Fruit fly (Drosophila melanogaster) whole organism, embryonic: ENCODE measurements around the gene Dif.

Source experiments
- ATbp ChIP-seq: fragments of 200-800 bp; sonication (Bioruptor generic); optimal IDR thresholded peaks from 2 replicates; lab custom pipeline; 2017; ENCODE audit warnings: missing biosample characterization, mild to moderate bottlenecking, missing genetic modification characterization, missing genetic modification reagents
- Ada2b ChIP-seq: fragments of 200-800 bp; sonication (Bioruptor generic); IDR thresholded peaks from 2 replicates; pipeline ENCODE4 v1.3.6; 2022; ENCODE audit warnings: missing biosample characterization, missing genetic modification characterization
- Asciz ChIP-seq: fragments of 200-800 bp; sonication (Bioruptor generic); optimal IDR thresholded peaks from 2 replicates; lab custom pipeline; 2017; ENCODE audit warnings: missing biosample characterization, mild to moderate bottlenecking, missing genetic modification characterization, missing genetic modification reagents
- CG10267 ChIP-seq: fragments of 200-800 bp; sonication (Bioruptor generic); optimal IDR thresholded peaks from 2 replicates; lab custom pipeline; 2018; ENCODE audit warnings: missing biosample characterization, mild to moderate bottlenecking, missing genetic modification characterization, moderate library complexity
- CG10321 ChIP-seq: fragments of 200-800 bp; sonication (Bioruptor generic); IDR thresholded peaks from 2 replicates; pipeline ENCODE4 v1.3.6; 2022; ENCODE audit warnings: missing biosample characterization, missing genetic modification characterization
- CG10654 ChIP-seq: fragments of 200-800 bp; sonication (Bioruptor generic); optimal IDR thresholded peaks from 2 replicates; lab custom pipeline; 2016; ENCODE audit warnings: missing biosample characterization, missing genetic modification characterization
- CG14965 ChIP-seq: fragments of 200-800 bp; sonication (Bioruptor generic); optimal IDR thresholded peaks from 2 replicates; lab custom pipeline; 2016; ENCODE audit warnings: missing biosample characterization, missing genetic modification characterization, borderline replicate concordance
- CG1529 ChIP-seq: fragments of 200-800 bp; sonication (Bioruptor generic); optimal IDR thresholded peaks from 3 replicates; lab custom pipeline; 2018; ENCODE audit warnings: missing biosample characterization, missing genetic modification characterization
- CG18262 ChIP-seq: fragments of 200-800 bp; optimal IDR thresholded peaks from 3 replicates; lab custom pipeline; 2019; ENCODE audit warnings: missing biosample characterization, mild to moderate bottlenecking, missing genetic modification characterization, moderate library complexity
- CG2678 ChIP-seq: fragments of 200-800 bp; sonication (Bioruptor generic); optimal IDR thresholded peaks from 3 replicates; lab custom pipeline; 2019; ENCODE audit warnings: missing biosample characterization, mild to moderate bottlenecking, missing genetic modification characterization, moderate library complexity
- CG32767 ChIP-seq: fragments of 200-800 bp; sonication (Bioruptor generic); IDR thresholded peaks from 2 replicates; pipeline ENCODE4 v1.3.6; 2022; ENCODE audit warnings: missing biosample characterization, missing genetic modification characterization
- CG3847 ChIP-seq: fragments of 200-800 bp; sonication (Bioruptor generic); IDR thresholded peaks from 2 replicates; pipeline ENCODE4 v1.3.6; 2022; ENCODE audit warnings: missing biosample characterization, missing genetic modification characterization
- CG4282 ChIP-seq: fragments of 200-800 bp; sonication (Bioruptor generic); optimal IDR thresholded peaks from 2 replicates; lab custom pipeline; 2016; ENCODE audit warnings: missing biosample characterization, missing genetic modification characterization
- CG4404 ChIP-seq: fragments of 200-800 bp; sonication (Bioruptor generic); IDR thresholded peaks from 2 replicates; pipeline ENCODE4 v1.3.6; 2022; ENCODE audit warnings: missing biosample characterization, missing genetic modification characterization
- CG4730 ChIP-seq: fragments of 200-800 bp; sonication (Bioruptor generic); IDR thresholded peaks from 2 replicates; pipeline ENCODE4 v1.3.6; 2022; ENCODE audit warnings: missing biosample characterization, missing genetic modification characterization
- CG6683 ChIP-seq: fragments of 200-800 bp; sonication (Bioruptor generic); optimal IDR thresholded peaks from 2 replicates; lab custom pipeline; 2017; ENCODE audit warnings: missing biosample characterization, mild to moderate bottlenecking, missing genetic modification characterization, missing genetic modification reagents
- CG6689 ChIP-seq: fragments of 200-800 bp; sonication (Bioruptor generic); IDR thresholded peaks from 2 replicates; pipeline ENCODE4 v1.3.6; 2022; ENCODE audit warnings: missing biosample characterization, missing genetic modification characterization
- CG7372 ChIP-seq: fragments of 200-800 bp; sonication (Bioruptor generic); IDR thresholded peaks from 2 replicates; pipeline ENCODE4 v1.3.6; 2022; ENCODE audit warnings: missing biosample characterization, missing genetic modification characterization
- CG7745 ChIP-seq: fragments of 200-800 bp; sonication (Bioruptor generic); optimal IDR thresholded peaks from 2 replicates; lab custom pipeline; 2018; ENCODE audit warnings: missing biosample characterization, mild to moderate bottlenecking, missing genetic modification characterization, moderate library complexity
- CG7987 ChIP-seq: fragments of 200-800 bp; sonication (Bioruptor generic); optimal IDR thresholded peaks from 2 replicates; lab custom pipeline; 2018; ENCODE audit warnings: missing biosample characterization, mild to moderate bottlenecking, missing genetic modification characterization, moderate library complexity
- CG8281 ChIP-seq: fragments of 200-800 bp; sonication (Bioruptor generic); optimal IDR thresholded peaks from 2 replicates; lab custom pipeline; 2018; ENCODE audit warnings: missing biosample characterization, mild to moderate bottlenecking, missing genetic modification characterization, moderate library complexity
- D19B ChIP-seq: fragments of 200-800 bp; sonication (Bioruptor generic); optimal IDR thresholded peaks from 2 replicates; lab custom pipeline; 2017; ENCODE audit warnings: missing biosample characterization, mild to moderate bottlenecking, missing genetic modification characterization
- HmgZ ChIP-seq: fragments of 200-800 bp; sonication (Bioruptor generic); optimal IDR thresholded peaks from 2 replicates; lab custom pipeline; 2018; ENCODE audit warnings: missing biosample characterization, mild to moderate bottlenecking, missing genetic modification characterization
- Hr3 ChIP-seq: fragments of 200-800 bp; sonication (Bioruptor generic); optimal IDR thresholded peaks from 3 replicates; lab custom pipeline; 2016; ENCODE audit warnings: missing biosample characterization, missing genetic modification characterization
- Hr51 ChIP-seq, 2 experiments: fragments of 200-800 bp; sonication (Bioruptor generic); optimal IDR thresholded peaks; 2 replicates in 1 of 2; 3 replicates in 1 of 2; lab custom pipeline; 2016 to 2018; ENCODE audit warnings: missing biosample characterization in 2 of 2, missing genetic modification characterization in 2 of 2, mild to moderate bottlenecking in 1 of 2, moderate library complexity in 1 of 2
- Pdp1 ChIP-seq, 2 experiments: fragments of 200-800 bp; sonication (Bioruptor generic); optimal IDR thresholded peaks; 3 replicates each; lab custom pipeline; 2016; ENCODE audit warnings: missing biosample characterization in 2 of 2, missing genetic modification characterization in 2 of 2, mild to moderate bottlenecking in 1 of 2, moderate library complexity in 1 of 2
- Sox102F ChIP-seq: fragments of 200-800 bp; sonication (Bioruptor generic); optimal IDR thresholded peaks from 2 replicates; lab custom pipeline; 2018; ENCODE audit warnings: missing biosample characterization, mild to moderate bottlenecking, missing genetic modification characterization, moderate library complexity
- Spps ChIP-seq: fragments of 200-800 bp; sonication (Bioruptor generic); optimal IDR thresholded peaks from 2 replicates; lab custom pipeline; 2018; ENCODE audit warnings: missing biosample characterization, mild to moderate bottlenecking, missing genetic modification characterization
- TFAM ChIP-seq: fragments of 200-800 bp; sonication (Bioruptor generic); optimal IDR thresholded peaks from 2 replicates; lab custom pipeline; 2017; ENCODE audit warnings: missing biosample characterization, missing genetic modification characterization, inconsistent platforms
- Xbp1 ChIP-seq: fragments of 200-800 bp; sonication (Bioruptor generic); optimal IDR thresholded peaks from 3 replicates; lab custom pipeline; 2016; ENCODE audit warnings: missing biosample characterization, mild to moderate bottlenecking, missing genetic modification characterization
- Xrp1 ChIP-seq: fragments of 200-800 bp; sonication (Bioruptor generic); IDR thresholded peaks from 2 replicates; pipeline ENCODE4 v1.3.6; 2022; ENCODE audit warnings: missing biosample characterization, missing genetic modification characterization
- bbx ChIP-seq: fragments of 200-800 bp; sonication (Bioruptor generic); IDR thresholded peaks from 2 replicates; pipeline ENCODE4 v1.3.6; 2022; ENCODE audit warnings: missing biosample characterization, missing genetic modification characterization; ENCODE audit not compliant: partially characterized antibody
- crc ChIP-seq: fragments of 200-800 bp; sonication (Bioruptor generic); optimal IDR thresholded peaks from 2 replicates; lab custom pipeline; 2016; ENCODE audit warnings: missing biosample characterization, missing genetic modification characterization
- cwo ChIP-seq: fragments of 200-800 bp; sonication (Bioruptor generic); optimal IDR thresholded peaks from 3 replicates; lab custom pipeline; 2017; ENCODE audit warnings: missing biosample characterization, missing genetic modification characterization, mild to moderate bottlenecking, moderate library complexity, missing genetic modification reagents
- dmrt99B ChIP-seq: fragments of 200-800 bp; sonication (Bioruptor generic); optimal IDR thresholded peaks from 2 replicates; lab custom pipeline; 2018; ENCODE audit warnings: missing biosample characterization, mild to moderate bottlenecking, missing genetic modification characterization, moderate library complexity
- gt ChIP-seq: fragments of 200-800 bp; sonication (Bioruptor generic); IDR thresholded peaks from 2 replicates; pipeline ENCODE4 v1.3.6; 2022; ENCODE audit warnings: missing biosample characterization, missing genetic modification characterization
- ham ChIP-seq: fragments of 200-800 bp; sonication (Bioruptor generic); IDR thresholded peaks from 2 replicates; pipeline ENCODE4 v1.3.6; 2022; ENCODE audit warnings: missing biosample characterization, missing genetic modification characterization
- hth ChIP-seq: fragments of >200 bp; optimal IDR thresholded peaks from 2 replicates; lab custom pipeline; 2017; ENCODE audit warnings: inconsistent platforms
- jigr1 ChIP-seq: fragments of 200-800 bp; sonication (Bioruptor generic); IDR thresholded peaks from 3 replicates; pipeline ENCODE4 v1.3.6; 2022; ENCODE audit warnings: missing biosample characterization, missing genetic modification characterization
- lab ChIP-seq: fragments of 200-800 bp; sonication (Bioruptor generic); optimal IDR thresholded peaks from 3 replicates; lab custom pipeline; 2017; ENCODE audit warnings: missing biosample characterization, missing genetic modification characterization, mild to moderate bottlenecking, moderate library complexity, missing genetic modification reagents
- luna ChIP-seq: fragments of 200-800 bp; sonication (Bioruptor generic); optimal IDR thresholded peaks from 2 replicates; lab custom pipeline; 2016; ENCODE audit warnings: missing biosample characterization, missing genetic modification characterization
- mld ChIP-seq: fragments of 200-800 bp; sonication (Bioruptor generic); IDR thresholded peaks from 3 replicates; pipeline ENCODE4 v1.3.6; 2022; ENCODE audit warnings: missing biosample characterization, missing genetic modification characterization; ENCODE audit not compliant: partially characterized antibody
- pb ChIP-seq: fragments of 200-800 bp; sonication (Bioruptor generic); optimal IDR thresholded peaks from 3 replicates; lab custom pipeline; 2016; ENCODE audit warnings: missing biosample characterization, missing genetic modification characterization
- pum ChIP-seq: fragments of 200-800 bp; sonication (Bioruptor generic); optimal IDR thresholded peaks from 2 replicates; lab custom pipeline; 2016; ENCODE audit warnings: missing biosample characterization, missing genetic modification characterization
- sc ChIP-seq, 3 experiments: fragments of >200 bp in 2 of 3; fragments of 200-800 bp in 1 of 3; sonication (Bioruptor generic) in 1 of 3; optimal IDR thresholded peaks; 2 replicates in 2 of 3; 3 replicates in 1 of 3; lab custom pipeline; 2017; ENCODE audit warnings: mild to moderate bottlenecking in 1 of 3, missing biosample characterization in 1 of 3, missing genetic modification characterization in 1 of 3, missing genetic modification reagents in 1 of 3
- sima ChIP-seq: fragments of 200-800 bp; sonication (Bioruptor generic); optimal IDR thresholded peaks from 2 replicates; lab custom pipeline; 2016; ENCODE audit warnings: missing biosample characterization, missing genetic modification characterization
- stwl ChIP-seq: fragments of 200-800 bp; sonication (Bioruptor generic); optimal IDR thresholded peaks from 3 replicates; lab custom pipeline; 2018; ENCODE audit warnings: missing biosample characterization, mild to moderate bottlenecking, missing genetic modification characterization, moderate library complexity
- vnd ChIP-seq: fragments of 200-800 bp; sonication (Bioruptor generic); IDR thresholded peaks from 3 replicates; pipeline ENCODE4 v1.3.6; 2022; ENCODE audit warnings: missing biosample characterization, missing genetic modification characterization; ENCODE audit not compliant: partially characterized antibody

The Dif gene

dm6 chr2L:17466950-17467349 lies 34.0 kb upstream of the Dif start (continued):
- TF ChIP-seq D19B (GFP tag; lab: Kevin White, UChicago) (no peak), gt (GFP tag; lab: Robert Waterston, UW) (no peak), ham (no peak), Xrp1 (GFP tag; lab: Robert Waterston, UW) (no peak), stwl (no peak), ATbp (GFP tag; lab: Kevin White, UChicago) (no peak), CG10654 (GFP tag; lab: Kevin White, UChicago) (no peak), pum (GFP tag; lab: Kevin White, UChicago) (no peak), CG7372 (GFP tag; lab: Robert Waterston, UW) (no peak), HmgZ (tag; lab: Kevin White, UChicago) (no peak), vnd (GFP tag; lab: Robert Waterston, UW) (no peak), Pdp1 (GFP tag; optimal IDR thresholded peaks at IDR 0.05; lab: Kevin White, UChicago) (no peak), Hr51 (GFP tag; optimal IDR thresholded peaks at IDR 0.05; lab: Kevin White, UChicago) (peak in 1 of 2 experiments; percentile 26), dmrt99B (tag; lab: Kevin White, UChicago) (no peak), Spps (tag; lab: Kevin White, UChicago) (no peak), CG4730 (no peak), CG32767 (GFP tag; lab: Robert Waterston, UW) (no peak), CG10267 (tag; lab: Kevin White, UChicago) (no peak), CG10321 (no peak), CG14965 (GFP tag; lab: Kevin White, UChicago) (no peak), CG8281 (tag; lab: Kevin White, UChicago) (no peak), Ada2b (GFP tag; lab: Robert Waterston, UW) (peak; percentile 19; the same call in 1 of the 2 replicates), TFAM (no peak), luna (GFP tag; lab: Kevin White, UChicago) (no peak), sc (optimal IDR thresholded peaks at IDR 0.05; lab: Kevin White, UChicago) (no peak), sc (GFP tag; optimal IDR thresholded peaks at IDR 0.05; lab: Kevin White, UChicago) (no peak), lab (GFP tag; lab: Kevin White, UChicago) (peak; percentile 30), Asciz (GFP tag; lab: Kevin White, UChicago) (no peak), Sox102F (GFP tag; lab: Kevin White, UChicago) (peak; percentile 39), sima (GFP tag; lab: Kevin White, UChicago) (no peak)

- TF ChIP-seq sc (optimal IDR thresholded peaks at IDR 0.05; lab: Kevin White, UChicago) = no peak
- TF ChIP-seq sc (GFP tag; optimal IDR thresholded peaks at IDR 0.05; lab: Kevin White, UChicago) = peak; percentile 73
- TF ChIP-seq CG2678 (tag; lab: Kevin White, UChicago) = peak; percentile 89
- TF ChIP-seq CG18262 (tag; lab: Kevin White, UChicago) = peak; percentile 88
- 0 out of 3 replicates have a peak, but pooled peaks have one; percentile 43 for TF ChIP-seq jigr1
- TF ChIP-seq bbx = no peak
- no peak for TF ChIP-seq hth (lab: Kevin White, UChicago)
- TF ChIP-seq mld (GFP tag; lab: Robert Waterston, UW) = no peak
- peak; percentile 1 for TF ChIP-seq CG7987 (GFP tag; lab: Kevin White, UChicago)
- TF ChIP-seq cwo = peak; percentile 78
- TF ChIP-seq crc (GFP tag; lab: Kevin White, UChicago) = peak; percentile 74
- TF ChIP-seq CG1529 (GFP tag; lab: Kevin White, UChicago) = peak; percentile 76
- TF ChIP-seq CG6683 (GFP tag; lab: Kevin White, UChicago) = peak; percentile 53
- TF ChIP-seq CG3847 (GFP tag; lab: Robert Waterston, UW) = peak; percentile 52; the same call in 1 of the 2 replicates
- TF ChIP-seq CG4404 (GFP tag; lab: Robert Waterston, UW) = peak; percentile 63
- peak; percentile 69 for TF ChIP-seq CG4282 (GFP tag; lab: Kevin White, UChicago)
- peak; percentile 83 for TF ChIP-seq CG6689 (GFP tag; lab: Robert Waterston, UW)
- TF ChIP-seq CG7745 (tag; lab: Kevin White, UChicago) = no peak
- TF ChIP-seq Xbp1 = peak; percentile 78
- peak; percentile 75 for TF ChIP-seq pb (GFP tag; lab: Kevin White, UChicago)
- peak; percentile 74 for TF ChIP-seq Hr3
Observed at dm6 chr2L:17465915-17466677, 33.1 kb upstream of the Dif start.
